Worm (Caenorhabditis elegans): Measurements from ENCODE around the gene gcy-27.

gcy-27 gene

ce11 chrIV:17467325-17467724 lies 30.9 kb upstream of the gcy-27 start, which contains the start of gene elo-2:
Gene elo-2, minus strand, starts transcription at chrIV:17467408.
- TF ChIP-seq ref-1 (GFP tag; conservative IDR thresholded peaks at IDR 0.05) (no peak), T22C8.4 (GFP tag; IDR thresholded peaks at IDR 0.05) (no peak), ztf-29 (GFP tag; IDR thresholded peaks at IDR 0.05) (no peak), cog-1 (tag; optimal IDR thresholded peaks at IDR 0.05) (no peak), ztf-23 (GFP tag; IDR thresholded peaks at IDR 0.05) (no peak), med-1 (GFP tag; optimal IDR thresholded peaks at IDR 0.05; ENCODE audit: insufficient read depth) (no peak), flt-1 (GFP tag; IDR thresholded peaks at IDR 0.05) (no peak), tab-1 (GFP tag; IDR thresholded peaks at IDR 0.05) (no peak), klf-2 (GFP tag; conservative IDR thresholded peaks at IDR 0.05) (no peak)

ce11 chrIV:17465886-17466285 lies 29.4 kb upstream of the gcy-27 start, which contains the start of gene F11E6.6:
Gene F11E6.6, minus strand, starts transcription at chrIV:17465986.
- no peak for TF ChIP-seq tab-1 (GFP tag; IDR thresholded peaks at IDR 0.05)
- TF ChIP-seq ref-1 (GFP tag; conservative IDR thresholded peaks at IDR 0.05), result no peak
- TF ChIP-seq ztf-23 (GFP tag; IDR thresholded peaks at IDR 0.05), result no peak
- no peak for TF ChIP-seq ztf-29 (GFP tag; IDR thresholded peaks at IDR 0.05)
- no peak for TF ChIP-seq flt-1 (GFP tag; IDR thresholded peaks at IDR 0.05)
- TF ChIP-seq med-1 (GFP tag; optimal IDR thresholded peaks at IDR 0.05; ENCODE audit: insufficient read depth), result no peak
- no peak for TF ChIP-seq T22C8.4 (GFP tag; IDR thresholded peaks at IDR 0.05)
- TF ChIP-seq cog-1 (tag; optimal IDR thresholded peaks at IDR 0.05), result no peak

- no peak for TF ChIP-seq T22C8.4 (GFP tag; IDR thresholded peaks at IDR 0.05)
- TF ChIP-seq med-1 (GFP tag; optimal IDR thresholded peaks at IDR 0.05; ENCODE audit: insufficient read depth), result no peak
- no peak for TF ChIP-seq ref-1 (GFP tag; conservative IDR thresholded peaks at IDR 0.05)
- no peak for TF ChIP-seq cog-1 (tag; optimal IDR thresholded peaks at IDR 0.05)
- no peak for TF ChIP-seq klf-2 (GFP tag; conservative IDR thresholded peaks at IDR 0.05)
- TF ChIP-seq ztf-29 (GFP tag; IDR thresholded peaks at IDR 0.05), result no peak
- TF ChIP-seq tab-1 (GFP tag; IDR thresholded peaks at IDR 0.05), result no peak
- TF ChIP-seq ztf-23 (GFP tag; IDR thresholded peaks at IDR 0.05), result no peak
- no peak for TF ChIP-seq flt-1 (GFP tag; IDR thresholded peaks at IDR 0.05)
Measured at ce11 chrIV:17463108-17463608, 26.7 kb upstream of the gcy-27 start, which contains the start of gene F11E6.10. Gene F11E6.10, minus strand, starts transcription at chrIV:17463158.

ce11 chrIV:17461222-17461707 lies 24.8 kb upstream of the gcy-27 start, which contains the start of gene rif-1.1:
Gene rif-1.1, minus strand, starts transcription at chrIV:17461272.
- TF ChIP-seq ref-1 (GFP tag; conservative IDR thresholded peaks at IDR 0.05) (no peak), T22C8.4 (GFP tag; IDR thresholded peaks at IDR 0.05) (no peak), cog-1 (tag; optimal IDR thresholded peaks at IDR 0.05) (no peak), ztf-23 (GFP tag; IDR thresholded peaks at IDR 0.05) (no peak), klf-2 (GFP tag; conservative IDR thresholded peaks at IDR 0.05) (no peak), med-1 (GFP tag; optimal IDR thresholded peaks at IDR 0.05; ENCODE audit: insufficient read depth) (no peak), ztf-29 (GFP tag; IDR thresholded peaks at IDR 0.05) (no peak), tab-1 (GFP tag; IDR thresholded peaks at IDR 0.05) (no peak), flt-1 (GFP tag; IDR thresholded peaks at IDR 0.05) (no peak)

- TF ChIP-seq ztf-29 (GFP tag; IDR thresholded peaks at IDR 0.05), result no peak
- no peak for TF ChIP-seq flt-1 (GFP tag; IDR thresholded peaks at IDR 0.05)
- no peak for TF ChIP-seq tab-1 (GFP tag; IDR thresholded peaks at IDR 0.05)
- TF ChIP-seq med-1 (GFP tag; optimal IDR thresholded peaks at IDR 0.05; ENCODE audit: insufficient read depth), result no peak
- TF ChIP-seq klf-2 (GFP tag; conservative IDR thresholded peaks at IDR 0.05), result no peak
- TF ChIP-seq ref-1 (GFP tag; conservative IDR thresholded peaks at IDR 0.05), result no peak
Measured at ce11 chrIV:17453996-17454395, 17.5 kb upstream of the gcy-27 start.

- TF ChIP-seq flt-1 (GFP tag; IDR thresholded peaks at IDR 0.05), result no peak
- no peak for TF ChIP-seq ref-1 (GFP tag; conservative IDR thresholded peaks at IDR 0.05)
- TF ChIP-seq ztf-29 (GFP tag; IDR thresholded peaks at IDR 0.05), result no peak
- no peak for TF ChIP-seq tab-1 (GFP tag; IDR thresholded peaks at IDR 0.05)
Measured at ce11 chrIV:17453200-17453599, 16.7 kb upstream of the gcy-27 start.

ce11 chrIV:17450443-17450842 lies 14.0 kb upstream of the gcy-27 start, which contains the start of gene F11E6.8:
Gene F11E6.8, minus strand, starts transcription at chrIV:17450543.
- no peak for TF ChIP-seq tab-1 (GFP tag; IDR thresholded peaks at IDR 0.05)
- TF ChIP-seq ref-1 (GFP tag; conservative IDR thresholded peaks at IDR 0.05), result no peak
- TF ChIP-seq flt-1 (GFP tag; IDR thresholded peaks at IDR 0.05), result no peak
- no peak for TF ChIP-seq ztf-23 (GFP tag; IDR thresholded peaks at IDR 0.05)
- no peak for TF ChIP-seq med-1 (GFP tag; optimal IDR thresholded peaks at IDR 0.05; ENCODE audit: insufficient read depth)
- no peak for TF ChIP-seq klf-2 (GFP tag; conservative IDR thresholded peaks at IDR 0.05)
- no peak for TF ChIP-seq ztf-29 (GFP tag; IDR thresholded peaks at IDR 0.05)
- TF ChIP-seq T22C8.4 (GFP tag; IDR thresholded peaks at IDR 0.05), result no peak
- no peak for TF ChIP-seq cog-1 (tag; optimal IDR thresholded peaks at IDR 0.05)

ce11 chrIV:17448319-17448718 lies 11.9 kb upstream of the gcy-27 start:
- TF ChIP-seq cog-1 (tag; optimal IDR thresholded peaks at IDR 0.05) (no peak), med-1 (GFP tag; optimal IDR thresholded peaks at IDR 0.05; ENCODE audit: insufficient read depth) (no peak), T22C8.4 (GFP tag; IDR thresholded peaks at IDR 0.05) (no peak), ztf-23 (GFP tag; IDR thresholded peaks at IDR 0.05) (no peak), ref-1 (GFP tag; conservative IDR thresholded peaks at IDR 0.05) (no peak), klf-2 (GFP tag; conservative IDR thresholded peaks at IDR 0.05) (no peak), flt-1 (GFP tag; IDR thresholded peaks at IDR 0.05) (no peak), ztf-29 (GFP tag; IDR thresholded peaks at IDR 0.05) (no peak), tab-1 (GFP tag; IDR thresholded peaks at IDR 0.05) (no peak)

- no peak for TF ChIP-seq flt-1 (GFP tag; IDR thresholded peaks at IDR 0.05)
- TF ChIP-seq klf-2 (GFP tag; conservative IDR thresholded peaks at IDR 0.05), result no peak
- no peak for TF ChIP-seq ztf-29 (GFP tag; IDR thresholded peaks at IDR 0.05)
- TF ChIP-seq tab-1 (GFP tag; IDR thresholded peaks at IDR 0.05), result no peak
- no peak for TF ChIP-seq T22C8.4 (GFP tag; IDR thresholded peaks at IDR 0.05)
- no peak for TF ChIP-seq ref-1 (GFP tag; conservative IDR thresholded peaks at IDR 0.05)
- no peak for TF ChIP-seq cog-1 (tag; optimal IDR thresholded peaks at IDR 0.05)
- no peak for TF ChIP-seq med-1 (GFP tag; optimal IDR thresholded peaks at IDR 0.05; ENCODE audit: insufficient read depth)
- TF ChIP-seq ztf-23 (GFP tag; IDR thresholded peaks at IDR 0.05), result no peak
Measured at ce11 chrIV:17442503-17442902, 6.1 kb upstream of the gcy-27 start, which contains the start of gene F11E6.11. Gene F11E6.11, plus strand, starts transcription at chrIV:17442827.
